Worm (Caenorhabditis elegans) whole organism, L3 larva: ENCODE data around the gene F55A4.7.

Experiments
- nhr-76 ChIP-seq: fragments of 150-350 bp; sonication (generic microtip); optimal IDR thresholded peaks from 5 replicates; lab custom pipeline; 2014; ENCODE audit warnings: missing biosample characterization, missing genetic modification characterization
- unc-62 ChIP-seq: fragments of 150-350 bp; sonication (generic microtip); optimal IDR thresholded peaks from 4 replicates; lab custom pipeline; 2014; ENCODE audit warnings: missing biosample characterization, missing genetic modification reagents, missing genetic modification characterization

ce11 chrX:1018586-1018985, 19.7 kb downstream of the F55A4.7 start:
- no peak for TF ChIP-seq nhr-76 (tag; lab: Kevin White, UChicago)
- no peak for TF ChIP-seq unc-62 (GFP tag; lab: Kevin White, UChicago)
